Fruit fly (Drosophila melanogaster): ENCODE results near the gene CG43438.

CG43438 gene

DNA sequence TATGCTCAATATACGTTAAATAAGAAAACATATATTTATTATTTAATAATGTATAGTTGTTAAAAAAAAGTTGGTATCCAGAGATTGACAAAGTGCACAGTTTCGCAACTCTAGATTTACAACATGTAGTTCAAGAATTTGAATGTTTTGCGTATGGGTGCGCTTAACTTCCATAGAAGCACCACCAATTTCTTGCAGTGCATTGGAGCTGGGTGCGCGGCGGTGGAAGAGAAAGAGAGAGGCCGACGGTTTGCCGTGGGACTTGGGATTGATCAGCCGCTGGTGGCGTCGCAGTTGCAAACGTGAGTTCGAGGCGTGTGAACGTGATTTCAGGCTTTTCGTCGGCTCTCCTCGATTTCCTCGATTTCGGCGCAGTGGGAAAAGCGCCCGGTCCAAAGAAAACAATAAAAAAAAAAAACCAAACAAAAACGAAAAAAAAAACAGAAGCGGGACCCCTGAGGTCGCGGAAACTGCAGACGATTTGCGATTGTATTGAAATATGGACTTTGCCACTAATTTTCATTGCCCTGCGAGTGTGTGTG is 34.4 kb upstream of the CG43438 start, which contains the start of gene spz4:
Gene spz4, plus strand, starts transcription at position 289 of the 542 bp plus-strand sequence.
- TF ChIP-seq Vsx2 (GFP tag; optimal IDR thresholded peaks at IDR 0.05; ENCODE audit: partially characterized antibody), result no peak
- no peak for TF ChIP-seq dsf (GFP tag; optimal IDR thresholded peaks at IDR 0.05; ENCODE audit: borderline replicate concordance)
- TF ChIP-seq fru (GFP tag; optimal IDR thresholded peaks at IDR 0.05), result no peak
- no peak for TF ChIP-seq h (GFP tag; optimal IDR thresholded peaks at IDR 0.05)
- no peak for TF ChIP-seq Abd-B (GFP tag; optimal IDR thresholded peaks at IDR 0.05)
- TF ChIP-seq dmrt93B (GFP tag; optimal IDR thresholded peaks at IDR 0.05), result no peak
- TF ChIP-seq Dfd (GFP tag; optimal IDR thresholded peaks at IDR 0.05), result no peak
- TF ChIP-seq CG9705 (GFP tag; optimal IDR thresholded peaks at IDR 0.05), result no peak
- no peak for TF ChIP-seq sage (GFP tag; optimal IDR thresholded peaks at IDR 0.05)
- no peak for TF ChIP-seq GATAd (GFP tag; optimal IDR thresholded peaks at IDR 0.05)
- TF ChIP-seq HLH106 (tag; optimal IDR thresholded peaks at IDR 0.05), result no peak

DNA sequence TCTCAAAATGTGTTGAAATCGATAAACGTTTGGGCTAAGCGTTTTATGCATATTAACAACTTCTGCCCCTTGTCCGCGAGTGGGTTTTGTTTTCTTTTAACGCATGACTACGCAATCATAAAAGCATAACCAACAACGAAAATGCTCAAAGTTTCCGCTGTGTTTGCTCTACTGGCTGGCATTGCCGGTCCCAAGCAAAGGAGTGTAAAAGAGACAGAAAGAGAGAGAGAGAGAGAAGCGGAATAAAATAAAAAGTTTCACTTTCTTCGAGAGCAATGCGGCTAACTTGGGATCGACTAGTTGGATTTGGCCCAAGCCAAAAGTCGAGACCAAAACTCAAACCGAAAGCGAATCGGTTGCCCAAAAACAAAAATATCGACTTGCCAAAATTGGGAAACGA is 33.2 kb upstream of the CG43438 start:
- no peak for TF ChIP-seq Hr78 (GFP tag; optimal IDR thresholded peaks at IDR 0.05)
- no peak for TF ChIP-seq h (GFP tag; optimal IDR thresholded peaks at IDR 0.05)
- TF ChIP-seq CG9705 (GFP tag; optimal IDR thresholded peaks at IDR 0.05), result no peak
- no peak for TF ChIP-seq CrebA (GFP tag; optimal IDR thresholded peaks at IDR 0.05; ENCODE audit: borderline replicate concordance)
- no peak for TF ChIP-seq dl (GFP tag; optimal IDR thresholded peaks at IDR 0.05; ENCODE audit: insufficient read depth in 1 of 2, partially characterized antibody in 2 of 2)
- TF ChIP-seq ey (GFP tag; optimal IDR thresholded peaks at IDR 0.05), result no peak
- no peak for TF ChIP-seq Vsx2 (GFP tag; optimal IDR thresholded peaks at IDR 0.05; ENCODE audit: partially characterized antibody)
- no peak for TF ChIP-seq Dfd (GFP tag; optimal IDR thresholded peaks at IDR 0.05)
- TF ChIP-seq dsf (GFP tag; optimal IDR thresholded peaks at IDR 0.05; ENCODE audit: borderline replicate concordance), result no peak
- TF ChIP-seq fru (GFP tag; optimal IDR thresholded peaks at IDR 0.05), result no peak
- no peak for TF ChIP-seq lola (GFP tag; optimal IDR thresholded peaks at IDR 0.05)
- TF ChIP-seq rgr (GFP tag; optimal IDR thresholded peaks at IDR 0.05), result no peak
- no peak for TF ChIP-seq Hr83 (GFP tag; optimal IDR thresholded peaks at IDR 0.05; ENCODE audit: poor library complexity, severe bottlenecking)
- no peak for TF ChIP-seq Myc (optimal IDR thresholded peaks at IDR 0.05)
- TF ChIP-seq HLH106 (tag; optimal IDR thresholded peaks at IDR 0.05), result no peak
- TF ChIP-seq Dif (GFP tag; optimal IDR thresholded peaks at IDR 0.05; ENCODE audit: partially characterized antibody), result no peak

DNA sequence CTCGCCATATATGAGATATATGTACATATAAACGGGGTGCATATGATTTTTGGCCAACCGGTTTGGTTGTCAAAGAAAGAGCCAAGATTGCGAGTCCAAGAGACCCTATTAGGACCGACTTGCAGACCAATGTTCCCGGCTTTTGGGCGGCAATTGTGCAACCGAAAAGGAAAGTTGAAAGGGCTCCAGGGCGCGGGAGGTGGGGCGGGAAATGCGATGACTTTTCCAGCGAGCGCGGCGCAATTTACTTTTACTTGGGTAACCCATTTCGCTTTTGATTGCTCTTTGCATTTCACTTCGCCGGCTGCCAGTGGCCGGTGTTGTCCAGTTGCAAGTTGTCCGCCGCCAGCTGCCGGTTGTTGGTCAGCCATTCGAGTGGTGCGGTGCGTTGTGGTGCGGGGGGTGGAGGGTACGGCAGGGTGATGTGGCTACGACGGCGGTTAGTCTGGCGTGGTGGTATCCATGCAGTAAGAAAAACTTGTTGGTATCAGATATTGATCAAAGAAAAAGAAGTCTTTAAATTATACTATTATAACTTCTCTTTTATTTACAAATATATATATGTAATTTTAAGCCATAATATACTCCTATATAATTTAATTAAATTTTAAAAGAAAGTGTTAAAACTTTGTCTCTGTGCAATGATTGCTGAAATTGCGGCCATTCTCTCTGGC is 30.9 kb upstream of the CG43438 start:
- TF ChIP-seq psq (GFP tag; optimal IDR thresholded peaks at IDR 0.05) (peak; percentile 41), lola (GFP tag; optimal IDR thresholded peaks at IDR 0.05) (no peak), dmrt93B (GFP tag; optimal IDR thresholded peaks at IDR 0.05) (peak; percentile 25), HLH106 (tag; optimal IDR thresholded peaks at IDR 0.05) (peak; percentile 44), tai (GFP tag; optimal IDR thresholded peaks at IDR 0.05) (no peak)

DNA sequence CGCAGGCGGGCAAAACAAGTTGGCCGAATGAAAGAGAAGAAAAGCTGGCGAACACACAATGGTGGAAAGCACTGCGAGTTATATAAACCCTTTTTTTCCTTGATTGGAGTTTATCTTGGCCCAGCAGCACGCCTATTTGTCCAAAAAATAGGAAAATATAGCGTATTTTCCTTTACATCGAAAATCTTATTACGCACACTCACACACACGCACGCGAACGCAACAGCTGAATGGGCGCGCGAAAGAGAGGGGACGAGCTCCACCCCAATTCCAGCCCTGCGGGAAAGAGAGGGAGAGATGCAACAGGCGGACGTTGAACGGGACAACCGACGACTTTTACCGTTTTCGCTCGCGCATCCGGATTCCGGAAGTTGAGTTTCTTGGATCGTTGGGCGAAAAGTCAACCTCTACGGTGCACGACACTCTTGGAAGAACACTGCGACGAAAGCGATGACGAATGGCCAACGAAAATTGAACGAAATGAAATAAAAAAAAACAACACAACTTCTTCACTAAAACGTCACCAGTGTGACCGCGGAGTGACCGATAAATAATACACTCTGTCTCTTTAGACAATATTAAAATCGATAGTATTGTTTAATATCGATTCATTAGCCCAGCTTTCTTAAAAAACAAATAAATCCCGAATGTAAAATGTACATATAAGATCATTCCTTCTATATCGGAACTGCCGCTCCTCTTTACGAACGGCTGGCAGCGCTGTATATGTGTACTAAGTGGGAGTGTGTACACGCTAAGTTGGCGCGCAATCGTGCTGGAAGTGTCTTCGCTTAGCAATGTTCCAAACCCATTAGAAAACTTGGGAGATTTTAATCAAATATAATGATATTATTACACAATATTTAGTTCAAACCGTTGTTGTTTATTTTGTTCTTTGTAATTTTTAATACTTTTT is 19.2 kb upstream of the CG43438 start, which contains the start of the genes Dlg5 and CG4970:
Gene Dlg5, minus strand, starts transcription at position 556 of the 916 bp plus-strand sequence.
Gene CG4970, plus strand, starts transcription at position 866 of the 916 bp plus-strand sequence.
- TF ChIP-seq br (GFP tag; optimal IDR thresholded peaks at IDR 0.05) (no peak), HLH106 (tag; optimal IDR thresholded peaks at IDR 0.05) (no peak), GATAd (GFP tag; optimal IDR thresholded peaks at IDR 0.05) (no peak), dmrt93B (GFP tag; optimal IDR thresholded peaks at IDR 0.05) (no peak), psq (GFP tag; optimal IDR thresholded peaks at IDR 0.05) (no peak), Sp1 (GFP tag; optimal IDR thresholded peaks at IDR 0.05) (no peak), Abd-B (GFP tag; optimal IDR thresholded peaks at IDR 0.05) (peak; percentile 55), CG9705 (GFP tag; optimal IDR thresholded peaks at IDR 0.05) (no peak), Mio (GFP tag; optimal IDR thresholded peaks at IDR 0.05) (no peak), Hr83 (GFP tag; optimal IDR thresholded peaks at IDR 0.05; ENCODE audit: poor library complexity, severe bottlenecking) (no peak), dsf (GFP tag; optimal IDR thresholded peaks at IDR 0.05; ENCODE audit: borderline replicate concordance) (no peak), brk (GFP tag; optimal IDR thresholded peaks at IDR 0.05) (no peak), Hnf4 (GFP tag; optimal IDR thresholded peaks at IDR 0.05) (no peak), N (GFP tag; optimal IDR thresholded peaks at IDR 0.05) (peak; percentile 75), Dif (GFP tag; optimal IDR thresholded peaks at IDR 0.05; ENCODE audit: partially characterized antibody) (no peak), Dfd (GFP tag; optimal IDR thresholded peaks at IDR 0.05) (no peak), rgr (GFP tag; optimal IDR thresholded peaks at IDR 0.05) (no peak), Hr78 (GFP tag; optimal IDR thresholded peaks at IDR 0.05) (no peak), Rel (GFP tag; optimal IDR thresholded peaks at IDR 0.05) (no peak), Rel (tag; optimal IDR thresholded peaks at IDR 0.05) (no peak), ey (GFP tag; optimal IDR thresholded peaks at IDR 0.05) (no peak), pan (optimal IDR thresholded peaks at IDR 0.05) (no peak), fru (GFP tag; optimal IDR thresholded peaks at IDR 0.05) (no peak), tai (GFP tag; optimal IDR thresholded peaks at IDR 0.05) (no peak), Myc (optimal IDR thresholded peaks at IDR 0.05) (peak; percentile 58), CG32264 (GFP tag; optimal IDR thresholded peaks at IDR 0.05) (no peak), h (GFP tag; optimal IDR thresholded peaks at IDR 0.05) (no peak), CrebA (GFP tag; optimal IDR thresholded peaks at IDR 0.05; ENCODE audit: borderline replicate concordance) (no peak), woc (GFP tag; optimal IDR thresholded peaks at IDR 0.05) (no peak), jim (GFP tag; optimal IDR thresholded peaks at IDR 0.05) (peak; percentile 40), OdsH (GFP tag; optimal IDR thresholded peaks at IDR 0.05) (no peak), Jra (GFP tag; optimal IDR thresholded peaks at IDR 0.05) (peak; percentile 1), dl (GFP tag; optimal IDR thresholded peaks at IDR 0.05; ENCODE audit: insufficient read depth in 1 of 2, partially characterized antibody in 2 of 2) (no peak)

Measured in whole organism, wandering third instar larva.